Worm (Caenorhabditis elegans) whole organism, young adult: ENCODE measurements around the gene aak-1.

Experiments
- B0261.1 ChIP-seq: sonication (generic microtip); optimal IDR thresholded peaks from 2 replicates; lab custom pipeline; 2016; ENCODE audit warnings: mild to moderate bottlenecking, missing genetic modification characterization, moderate library complexity, missing compliant biosample characterization
- B0336.3 ChIP-seq: fragments of 200-800 bp; sonication (Bioruptor generic); IDR thresholded peaks from 2 replicates; pipeline ENCODE4 v1.3.6; 2022; ENCODE audit warnings: missing genetic modification characterization, missing compliant biosample characterization
- F10E7.11 ChIP-seq: sonication (generic microtip); optimal IDR thresholded peaks from 2 replicates; lab custom pipeline; 2017; ENCODE audit warnings: mild to moderate bottlenecking, missing genetic modification characterization, moderate library complexity, missing compliant biosample characterization
- F37B4.10 ChIP-seq: fragments of 200-800 bp; sonication (Bioruptor generic); IDR thresholded peaks from 2 replicates; pipeline ENCODE4 v1.3.6; 2022; ENCODE audit warnings: missing genetic modification characterization, missing compliant biosample characterization
- F55B11.4 ChIP-seq: sonication (generic microtip); optimal IDR thresholded peaks from 2 replicates; lab custom pipeline; 2016; ENCODE audit warnings: missing compliant biosample characterization, missing genetic modification characterization, borderline replicate concordance; ENCODE audit not compliant: insufficient read depth
- F57A8.1 ChIP-seq: fragments of 200-800 bp; sonication (Bioruptor generic); optimal IDR thresholded peaks from 2 replicates; lab custom pipeline; 2018; ENCODE audit warnings: mild to moderate bottlenecking, missing genetic modification characterization, moderate library complexity, missing compliant biosample characterization
- T26A5.8 ChIP-seq: sonication (generic microtip); optimal IDR thresholded peaks from 2 replicates; lab custom pipeline; 2016; ENCODE audit warnings: missing genetic modification characterization, missing compliant biosample characterization
- Y53F4B.3 ChIP-seq: fragments of 200-800 bp; sonication (Bioruptor generic); IDR thresholded peaks from 2 replicates; pipeline ENCODE4 v1.3.6; 2022; ENCODE audit warnings: missing genetic modification reagents, missing genetic modification characterization, missing compliant biosample characterization
- Y56A3A.18 ChIP-seq: fragments of 200-800 bp; sonication (Bioruptor generic); IDR thresholded peaks from 2 replicates; pipeline ENCODE4 v1.3.6; 2022; ENCODE audit warnings: missing genetic modification reagents, missing genetic modification characterization, missing compliant biosample characterization
- ZK185.1 ChIP-seq: sonication (generic microtip); optimal IDR thresholded peaks from 2 replicates; lab custom pipeline; 2016; ENCODE audit warnings: mild to moderate bottlenecking, missing genetic modification characterization, missing compliant biosample characterization; ENCODE audit not compliant: poor library complexity, severe bottlenecking
- ama-1 ChIP-seq, 3 experiments: fragments of 150-350 bp in 1 of 3; sonication (generic microtip) in 2 of 3; optimal IDR thresholded peaks; 2 replicates each; lab custom pipeline; 2014 to 2018; ENCODE audit warnings: missing biosample characterization in 2 of 3, missing genetic modification characterization in 2 of 3, missing genetic modification reagents in 2 of 3
- attf-5 ChIP-seq: fragments of 200-800 bp; sonication (Bioruptor generic); optimal IDR thresholded peaks from 2 replicates; lab custom pipeline; 2018; ENCODE audit warnings: mild to moderate bottlenecking, missing genetic modification characterization, missing compliant biosample characterization
- attf-6 ChIP-seq: fragments of 200-800 bp; sonication (Bioruptor generic); IDR thresholded peaks from 2 replicates; pipeline ENCODE4 v1.3.6; 2022; ENCODE audit warnings: missing genetic modification reagents, missing genetic modification characterization, missing compliant biosample characterization
- bed-1 ChIP-seq: fragments of 200-800 bp; sonication (Bioruptor generic); IDR thresholded peaks from 2 replicates; pipeline ENCODE4 v1.3.6; 2022; ENCODE audit warnings: missing genetic modification reagents, missing genetic modification characterization, missing compliant biosample characterization
- bed-2 ChIP-seq: fragments of 200-800 bp; sonication (Bioruptor generic); IDR thresholded peaks from 2 replicates; pipeline ENCODE4 v1.3.6; 2022; ENCODE audit warnings: missing genetic modification reagents, missing genetic modification characterization, missing compliant biosample characterization
- cebp-1 ChIP-seq, 2 experiments: fragments of 200-800 bp in 1 of 2; sonication (Bioruptor generic) in 1 of 2; sonication (generic microtip) in 1 of 2; IDR thresholded peaks in 1 of 2; optimal IDR thresholded peaks in 1 of 2; 2 replicates each; pipeline versions ENCODE4 v1.3.6 to Lab custom; 2017 to 2022; ENCODE audit warnings: missing compliant biosample characterization in 2 of 2, missing genetic modification characterization in 2 of 2, mild to moderate bottlenecking in 1 of 2, missing genetic modification reagents in 1 of 2, moderate library complexity in 1 of 2
- ceh-27 ChIP-seq: fragments of 200-800 bp; sonication (Bioruptor generic); optimal IDR thresholded peaks from 2 replicates; lab custom pipeline; 2018; ENCODE audit warnings: mild to moderate bottlenecking, missing genetic modification characterization, moderate library complexity, missing compliant biosample characterization
- ceh-91 ChIP-seq: fragments of 200-800 bp; sonication (Bioruptor generic); IDR thresholded peaks from 2 replicates; pipeline ENCODE4 v1.3.6; 2022; ENCODE audit warnings: missing genetic modification reagents, missing genetic modification characterization, missing compliant biosample characterization
- chd-7 ChIP-seq: sonication (generic microtip); optimal IDR thresholded peaks from 2 replicates; lab custom pipeline; 2016; ENCODE audit warnings: mild to moderate bottlenecking, missing genetic modification characterization, moderate library complexity, missing compliant biosample characterization
- dpff-1 ChIP-seq: sonication (generic microtip); optimal IDR thresholded peaks from 2 replicates; lab custom pipeline; 2017; ENCODE audit warnings: mild to moderate bottlenecking, missing genetic modification characterization, missing compliant biosample characterization
- egl-18 ChIP-seq: fragments of 200-800 bp; sonication (Bioruptor generic); IDR thresholded peaks from 2 replicates; pipeline ENCODE4 v1.3.6; 2022; ENCODE audit warnings: missing genetic modification reagents, missing genetic modification characterization, missing compliant biosample characterization
- egrh-3 ChIP-seq: fragments of 200-800 bp; sonication (Bioruptor generic); IDR thresholded peaks from 2 replicates; pipeline ENCODE4 v1.3.6; 2022; ENCODE audit warnings: missing genetic modification reagents, missing genetic modification characterization, missing compliant biosample characterization
- ets-4 ChIP-seq: fragments of 200-800 bp; sonication (Bioruptor generic); optimal IDR thresholded peaks from 2 replicates; lab custom pipeline; 2018; ENCODE audit warnings: mild to moderate bottlenecking, missing genetic modification characterization, missing compliant biosample characterization
- gei-17 ChIP-seq: fragments of 200-800 bp; sonication (Bioruptor generic); optimal IDR thresholded peaks from 2 replicates; lab custom pipeline; 2018; ENCODE audit warnings: mild to moderate bottlenecking, missing genetic modification characterization, missing compliant biosample characterization
- hmg-1.2 ChIP-seq: fragments of 200-800 bp; sonication (Bioruptor generic); IDR thresholded peaks from 2 replicates; pipeline ENCODE4 v1.3.6; 2022; ENCODE audit warnings: missing genetic modification reagents, missing genetic modification characterization, missing compliant biosample characterization
- let-607 ChIP-seq, 2 experiments: fragments of 200-800 bp in 1 of 2; sonication (Bioruptor generic) in 1 of 2; sonication (generic microtip) in 1 of 2; optimal IDR thresholded peaks; 2 replicates each; lab custom pipeline; 2016 to 2018; ENCODE audit warnings: mild to moderate bottlenecking in 2 of 2, missing compliant biosample characterization in 2 of 2, missing genetic modification characterization in 2 of 2, moderate library complexity in 2 of 2, missing genotype in 1 of 2
- lin-35 ChIP-seq, 3 experiments: fragments of 150-350 bp in 2 of 3; sonication (generic microtip) in 1 of 3; optimal IDR thresholded peaks; 2 replicates each; lab custom pipeline; 2014 to 2018; ENCODE audit warnings: missing biosample characterization in 3 of 3, missing genetic modification characterization in 3 of 3, missing genetic modification reagents in 3 of 3
- lin-40 ChIP-seq: sonication (generic microtip); optimal IDR thresholded peaks from 2 replicates; lab custom pipeline; 2016; ENCODE audit warnings: missing genetic modification characterization, mild to moderate bottlenecking, missing compliant biosample characterization, missing genotype, missing genetic modification reagents
- madf-10 ChIP-seq: sonication (generic microtip); optimal IDR thresholded peaks from 2 replicates; lab custom pipeline; 2016; ENCODE audit warnings: mild to moderate bottlenecking, missing genetic modification characterization, missing compliant biosample characterization
- mcd-1 ChIP-seq: fragments of 200-800 bp; sonication (Bioruptor generic); IDR thresholded peaks from 2 replicates; pipeline ENCODE4 v1.3.6; 2022; ENCODE audit warnings: missing genetic modification reagents, missing genetic modification characterization, missing compliant biosample characterization
- mes-4 ChIP-seq: sonication (generic microtip); optimal IDR thresholded peaks from 2 replicates; lab custom pipeline; 2016; ENCODE audit warnings: missing genotype, missing genetic modification characterization, missing compliant biosample characterization
- nfya-1 ChIP-seq: sonication (generic microtip); optimal IDR thresholded peaks from 2 replicates; lab custom pipeline; 2017; ENCODE audit warnings: antibody characterized with exemption, missing compliant biosample characterization, missing genetic modification characterization, borderline replicate concordance; ENCODE audit not compliant: insufficient read depth
- nhr-179 ChIP-seq: sonication (generic microtip); optimal IDR thresholded peaks from 2 replicates; lab custom pipeline; 2016; ENCODE audit warnings: mild to moderate bottlenecking, missing genetic modification characterization, missing compliant biosample characterization
- nhr-80 ChIP-seq: sonication (generic microtip); optimal IDR thresholded peaks from 2 replicates; lab custom pipeline; 2016; ENCODE audit warnings: missing genetic modification characterization, missing compliant biosample characterization
- rcor-1 ChIP-seq: fragments of 200-800 bp; sonication (Bioruptor generic); IDR thresholded peaks from 2 replicates; pipeline ENCODE4 v1.3.6; 2022; ENCODE audit warnings: missing genetic modification reagents, missing genetic modification characterization, missing compliant biosample characterization
- repo-1 ChIP-seq: sonication (generic microtip); optimal IDR thresholded peaks from 2 replicates; lab custom pipeline; 2017; ENCODE audit warnings: mild to moderate bottlenecking, missing genetic modification characterization, missing compliant biosample characterization
- snpc-1.3 ChIP-seq: sonication (generic microtip); optimal IDR thresholded peaks from 2 replicates; lab custom pipeline; 2017; ENCODE audit warnings: missing genetic modification characterization, mild to moderate bottlenecking, missing compliant biosample characterization, antibody characterized with exemption, moderate library complexity, missing genotype, missing genetic modification reagents; ENCODE audit not compliant: insufficient read depth
- somi-1 ChIP-seq: fragments of 200-800 bp; sonication (Bioruptor generic); optimal IDR thresholded peaks from 2 replicates; lab custom pipeline; 2018; ENCODE audit warnings: mild to moderate bottlenecking, missing genetic modification characterization, missing compliant biosample characterization
- tbp1 ChIP-seq: fragments of 200-800 bp; sonication (Bioruptor generic); optimal IDR thresholded peaks from 2 replicates; lab custom pipeline; 2018; ENCODE audit warnings: mild to moderate bottlenecking, missing genetic modification characterization, missing compliant biosample characterization
- tlf-1 ChIP-seq: fragments of 200-800 bp; sonication (Bioruptor generic); optimal IDR thresholded peaks from 2 replicates; lab custom pipeline; 2018; ENCODE audit warnings: mild to moderate bottlenecking, missing genetic modification characterization, missing compliant biosample characterization
- xnd-1 ChIP-seq: sonication (generic microtip); optimal IDR thresholded peaks from 2 replicates; lab custom pipeline; 2016; ENCODE audit warnings: missing genotype, missing genetic modification reagents, missing genetic modification characterization, missing compliant biosample characterization
- ztf-18 ChIP-seq: sonication (generic microtip); optimal IDR thresholded peaks from 2 replicates; lab custom pipeline; 2016; ENCODE audit warnings: missing genotype, mild to moderate bottlenecking, missing genetic modification characterization, missing compliant biosample characterization
- ztf-22 ChIP-seq: fragments of 200-800 bp; sonication (Bioruptor generic); optimal IDR thresholded peaks from 2 replicates; lab custom pipeline; 2018; ENCODE audit warnings: mild to moderate bottlenecking, missing genetic modification characterization, moderate library complexity, missing compliant biosample characterization
- ztf-25 ChIP-seq: fragments of 200-800 bp; sonication (Bioruptor generic); IDR thresholded peaks from 2 replicates; pipeline ENCODE4 v1.3.6; 2022; ENCODE audit warnings: missing genetic modification reagents, missing genetic modification characterization, missing compliant biosample characterization
- ztf-3 ChIP-seq: fragments of 200-800 bp; sonication (Bioruptor generic); optimal IDR thresholded peaks from 2 replicates; lab custom pipeline; 2018; ENCODE audit warnings: mild to moderate bottlenecking, missing genetic modification characterization, missing compliant biosample characterization

The aak-1 gene

ce11 chrIII:8799964-8800795 lies 39.3 kb upstream of the aak-1 start, which contains the start of gene F54F2.6:
Gene F54F2.6, minus strand, starts transcription at chrIII:8800701.
- TF ChIP-seq rcor-1 (GFP tag; lab: Robert Waterston, UW) (no peak), B0336.3 (GFP tag; lab: Robert Waterston, UW) (peak; percentile 77), let-607 (tag; optimal IDR thresholded peaks at IDR 0.05; lab: Kevin White, UChicago) (peak in 1 of 2 experiments; percentile 36), hmg-1.2 (GFP tag; lab: Robert Waterston, UW) (peak; percentile 66), madf-10 (tag; lab: Kevin White, UChicago) (peak; percentile 42), ZK185.1 (peak; percentile 52), ets-4 (peak; percentile 42), lin-40 (tag; lab: Kevin White, UChicago) (peak; percentile 77), nfya-1 (tag; lab: Kevin White, UChicago) (no peak), nhr-179 (tag; lab: Kevin White, UChicago) (no peak), mcd-1 (GFP tag; lab: Robert Waterston, UW) (peak; percentile 59), egrh-3 (GFP tag; lab: Robert Waterston, UW) (peak; percentile 83), ceh-91 (GFP tag; lab: Robert Waterston, UW) (no peak), ztf-3 (peak; percentile 53), ztf-22 (GFP tag; lab: Kevin White, UChicago) (no peak), somi-1 (peak; percentile 91), F37B4.10 (GFP tag; lab: Robert Waterston, UW) (0 out of 2 replicates have a peak, but pooled peaks have one; percentile 9), egl-18 (GFP tag; lab: Robert Waterston, UW) (0 out of 2 replicates have a peak, but pooled peaks have one; percentile 8), tlf-1 (GFP tag; lab: Kevin White, UChicago) (peak; percentile 16), F10E7.11 (tag; lab: Kevin White, UChicago) (peak; percentile 9), ama-1 (optimal IDR thresholded peaks at IDR 0.05; lab: Kevin White, UChicago) (no peak), ama-1 (GFP tag; optimal IDR thresholded peaks at IDR 0.05; lab: Kevin White, UChicago) (peak in 1 of 2 experiments; percentile 23), bed-1 (GFP tag; lab: Robert Waterston, UW) (no peak), xnd-1 (tag; lab: Kevin White, UChicago) (no peak), gei-17 (GFP tag; lab: Kevin White, UChicago) (peak; percentile 25), chd-7 (tag; lab: Kevin White, UChicago) (peak; percentile 82), snpc-1.3 (tag; lab: Kevin White, UChicago) (no peak), ceh-27 (GFP tag; lab: Kevin White, UChicago) (peak; percentile 88), ztf-18 (tag; lab: Kevin White, UChicago) (no peak), Y56A3A.18 (GFP tag; lab: Robert Waterston, UW) (no peak), repo-1 (tag; lab: Kevin White, UChicago) (peak; percentile 57), tbp1 (no peak), dpff-1 (tag; lab: Kevin White, UChicago) (peak; percentile 20), lin-35 (GFP tag; optimal IDR thresholded peaks at IDR 0.05; lab: Kevin White, UChicago) (peak in 1 of 3 experiments; percentile 78), attf-6 (GFP tag; lab: Robert Waterston, UW) (no peak), T26A5.8 (tag; lab: Kevin White, UChicago) (no peak), cebp-1 (GFP tag; IDR thresholded peaks at IDR 0.05; lab: Robert Waterston, UW) (peak; percentile 60), cebp-1 (tag; optimal IDR thresholded peaks at IDR 0.05; lab: Kevin White, UChicago) (peak; percentile 91), Y53F4B.3 (GFP tag; lab: Robert Waterston, UW) (no peak), attf-5 (GFP tag; lab: Kevin White, UChicago) (peak; percentile 86), mes-4 (tag; lab: Kevin White, UChicago) (no peak), F57A8.1 (GFP tag; lab: Kevin White, UChicago) (no peak), F55B11.4 (no peak), nhr-80 (peak; percentile 61), B0261.1 (tag; lab: Kevin White, UChicago) (no peak), bed-2 (GFP tag; lab: Robert Waterston, UW) (no peak), ztf-25 (no peak)
